Worm (Caenorhabditis elegans): ENCODE data around the gene acl-12.

DNA sequence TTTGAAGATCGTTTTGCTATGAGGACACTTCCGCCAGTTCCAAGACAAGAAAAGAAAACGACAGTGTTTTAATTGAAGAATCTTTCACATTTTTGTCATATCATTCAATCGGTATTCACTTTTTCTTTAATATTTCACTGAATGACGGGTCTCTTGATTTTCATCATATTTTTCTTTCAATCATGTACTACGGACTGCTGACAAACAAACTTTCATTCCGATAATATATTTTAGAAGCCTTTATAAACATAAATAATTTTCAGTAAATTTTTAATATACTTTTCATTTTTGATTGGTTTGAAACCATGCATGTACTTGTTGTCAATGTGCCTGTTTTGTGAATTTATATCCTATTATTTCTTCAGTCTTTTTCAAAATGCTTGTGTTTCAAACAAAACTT, 9.1 kb downstream of the acl-12 start, which contains the start of gene clc-5:
- TF ChIP-seq F13H6.1 (tag; optimal IDR thresholded peaks at IDR 0.05), result no peak
- no peak for TF ChIP-seq C08G9.2 (tag; optimal IDR thresholded peaks at IDR 0.05)
- no peak for TF ChIP-seq ama-1 (optimal IDR thresholded peaks at IDR 0.05)
- TF ChIP-seq pha-2 (tag; optimal IDR thresholded peaks at IDR 0.05), result no peak
- TF ChIP-seq pat-9 (tag; optimal IDR thresholded peaks at IDR 0.05), result no peak
- TF ChIP-seq tbx-2 (tag; optimal IDR thresholded peaks at IDR 0.05), result no peak
- TF ChIP-seq dve-1 (tag; optimal IDR thresholded peaks at IDR 0.05), result no peak
- TF ChIP-seq fkh-10 (GFP tag; optimal IDR thresholded peaks at IDR 0.05), result no peak
